Worm (Caenorhabditis elegans): Measurements from ENCODE around the gene F13D2.1.

F13D2.1 gene

DNA sequence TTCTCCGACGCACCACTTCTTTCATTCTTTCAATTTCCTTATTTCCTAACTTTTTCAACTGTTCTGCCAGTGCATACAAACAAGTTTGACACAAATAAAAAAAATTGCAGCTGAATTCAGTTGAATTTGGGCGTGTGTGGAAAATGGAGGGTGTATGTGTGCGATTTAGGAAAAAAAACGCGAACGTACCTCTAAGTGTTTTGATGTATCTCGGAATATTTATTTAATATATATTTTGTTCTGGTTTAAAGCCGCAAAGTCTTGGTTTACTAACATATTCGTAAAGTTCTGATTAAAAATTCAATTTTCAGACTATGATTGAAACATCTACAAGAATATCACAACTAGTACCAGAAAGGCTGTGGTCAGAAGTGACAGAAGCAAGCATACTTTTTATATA lies 3.9 kb downstream of the F13D2.1 start, which contains the start of gene gnrr-7:
Gene gnrr-7, plus strand, starts transcription at position 301 of the 400 bp plus-strand sequence.
- TF ChIP-seq fkh-6 (tag; optimal IDR thresholded peaks at IDR 0.05) (no peak), ceh-48 (tag; optimal IDR thresholded peaks at IDR 0.05) (no peak), sox-4 (tag; optimal IDR thresholded peaks at IDR 0.05) (no peak), unc-55 (GFP tag; optimal IDR thresholded peaks at IDR 0.05) (no peak), mec-3 (tag; optimal IDR thresholded peaks at IDR 0.05; ENCODE audit: borderline replicate concordance) (no peak), lin-11 (tag; optimal IDR thresholded peaks at IDR 0.05) (no peak), pros-1 (tag; optimal IDR thresholded peaks at IDR 0.05) (no peak), T23F11.4 (GFP tag; optimal IDR thresholded peaks at IDR 0.05) (no peak), pha-2 (tag; optimal IDR thresholded peaks at IDR 0.05) (no peak), syd-9 (tag; optimal IDR thresholded peaks at IDR 0.05) (no peak)

DNA sequence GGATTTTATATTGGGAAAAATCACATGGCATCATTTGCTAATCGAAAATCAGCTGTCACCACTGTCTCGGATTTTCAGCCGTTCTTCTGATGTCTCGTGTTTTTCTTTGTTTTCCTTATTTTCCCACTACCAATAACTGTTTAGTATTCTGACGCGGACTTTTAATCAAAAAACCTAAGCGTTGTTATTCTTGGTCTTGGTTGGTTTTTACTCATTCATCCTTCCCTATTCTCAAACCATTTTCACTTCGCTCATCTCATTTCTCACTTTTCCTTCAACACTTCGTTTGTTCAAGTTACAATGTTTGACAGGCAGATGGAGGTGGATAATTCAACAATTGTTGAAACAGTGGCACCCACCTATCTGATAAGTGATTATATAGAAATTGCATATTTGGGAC lies 10.8 kb downstream of the F13D2.1 start, which contains the start of gene gnrr-6:
Gene gnrr-6, plus strand, starts transcription at position 301 of the 400 bp plus-strand sequence.
- no peak for TF ChIP-seq elt-4 (tag; optimal IDR thresholded peaks at IDR 0.05)
- no peak for TF ChIP-seq lim-6 (tag; optimal IDR thresholded peaks at IDR 0.05)
- no peak for TF ChIP-seq nhr-11 (tag; optimal IDR thresholded peaks at IDR 0.05)
- TF ChIP-seq sox-4 (tag; optimal IDR thresholded peaks at IDR 0.05), result no peak
- TF ChIP-seq fax-1 (tag; optimal IDR thresholded peaks at IDR 0.05), result no peak
- no peak for TF ChIP-seq F13H6.1 (tag; optimal IDR thresholded peaks at IDR 0.05)
- no peak for TF ChIP-seq ceh-34 (tag; optimal IDR thresholded peaks at IDR 0.05)
- TF ChIP-seq dmd-4 (tag; optimal IDR thresholded peaks at IDR 0.05; ENCODE audit: borderline replicate concordance), result no peak
- TF ChIP-seq hlh-8 (tag; optimal IDR thresholded peaks at IDR 0.05), result no peak
- no peak for TF ChIP-seq fkh-10 (GFP tag; optimal IDR thresholded peaks at IDR 0.05)
- no peak for TF ChIP-seq ahr-1 (tag; optimal IDR thresholded peaks at IDR 0.05)
- TF ChIP-seq tbx-2 (tag; optimal IDR thresholded peaks at IDR 0.05), result no peak
- no peak for TF ChIP-seq pat-9 (tag; optimal IDR thresholded peaks at IDR 0.05)
- TF ChIP-seq zip-5 (tag; optimal IDR thresholded peaks at IDR 0.05), result no peak
- TF ChIP-seq ama-1 (optimal IDR thresholded peaks at IDR 0.05), result no peak
- TF ChIP-seq K09A11.1 (tag; optimal IDR thresholded peaks at IDR 0.05; ENCODE audit: insufficient read depth), result no peak

DNA sequence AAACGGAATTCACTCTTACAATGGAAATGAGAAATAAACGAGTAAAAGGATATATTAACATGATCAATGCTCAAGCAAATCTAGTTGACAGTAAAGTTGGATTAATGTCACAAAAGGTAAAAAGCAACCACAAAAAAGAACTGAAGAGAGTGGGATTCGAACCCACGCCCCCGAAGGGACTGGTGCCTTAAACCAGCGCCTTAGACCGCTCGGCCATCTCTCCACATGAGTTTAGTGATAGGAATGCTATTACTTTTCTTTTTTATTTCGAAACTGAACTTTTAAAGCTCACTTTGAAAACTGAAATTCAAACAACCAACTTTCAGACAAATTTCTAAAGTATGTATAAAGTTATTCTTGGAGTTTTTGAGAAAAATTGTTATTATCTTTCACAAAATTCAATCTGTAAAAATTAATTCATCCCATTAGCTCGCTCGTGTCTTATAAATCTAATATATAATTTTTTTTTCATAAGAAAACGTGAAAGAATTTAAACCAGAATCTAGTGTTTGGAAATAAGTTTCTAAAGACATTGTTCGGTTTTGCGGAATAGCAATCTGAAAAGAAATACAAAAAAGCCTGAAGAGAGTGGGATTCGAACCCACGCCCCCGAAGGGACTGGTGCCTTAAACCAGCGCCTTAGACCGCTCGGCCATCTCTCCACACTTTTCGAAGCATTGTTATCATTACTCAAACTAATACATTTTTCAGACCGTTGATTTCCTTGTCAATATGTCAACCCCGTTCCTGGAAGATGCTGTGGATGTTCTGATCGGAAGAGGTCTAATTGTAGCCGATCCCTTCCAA lies 26.4 kb downstream of the F13D2.1 start:
- no peak for TF ChIP-seq ceh-9 (tag; optimal IDR thresholded peaks at IDR 0.05)
- no peak for TF ChIP-seq tbx-2 (tag; optimal IDR thresholded peaks at IDR 0.05)
- no peak for TF ChIP-seq ceh-2 (tag; optimal IDR thresholded peaks at IDR 0.05)
- no peak for TF ChIP-seq pha-4 (tag; optimal IDR thresholded peaks at IDR 0.05)
- TF ChIP-seq K02D7.2 (tag; optimal IDR thresholded peaks at IDR 0.05), result no peak
- TF ChIP-seq odd-2 (tag; optimal IDR thresholded peaks at IDR 0.05), result no peak
- TF ChIP-seq ceh-48 (tag; optimal IDR thresholded peaks at IDR 0.05), result no peak
- no peak for TF ChIP-seq zip-5 (tag; optimal IDR thresholded peaks at IDR 0.05)
- TF ChIP-seq ceh-22 (tag; optimal IDR thresholded peaks at IDR 0.05), result no peak
- no peak for TF ChIP-seq ceh-45 (GFP tag; IDR thresholded peaks at IDR 0.05)
- TF ChIP-seq gmeb-2 (tag; optimal IDR thresholded peaks at IDR 0.05), result no peak
- no peak for TF ChIP-seq pha-2 (tag; optimal IDR thresholded peaks at IDR 0.05)
- no peak for TF ChIP-seq hlh-13 (GFP tag; optimal IDR thresholded peaks at IDR 0.05)
- no peak for TF ChIP-seq ahr-1 (tag; optimal IDR thresholded peaks at IDR 0.05)
- no peak for TF ChIP-seq pax-1 (tag; optimal IDR thresholded peaks at IDR 0.05)
- TF ChIP-seq eyg-1 (tag; optimal IDR thresholded peaks at IDR 0.05), result no peak

DNA sequence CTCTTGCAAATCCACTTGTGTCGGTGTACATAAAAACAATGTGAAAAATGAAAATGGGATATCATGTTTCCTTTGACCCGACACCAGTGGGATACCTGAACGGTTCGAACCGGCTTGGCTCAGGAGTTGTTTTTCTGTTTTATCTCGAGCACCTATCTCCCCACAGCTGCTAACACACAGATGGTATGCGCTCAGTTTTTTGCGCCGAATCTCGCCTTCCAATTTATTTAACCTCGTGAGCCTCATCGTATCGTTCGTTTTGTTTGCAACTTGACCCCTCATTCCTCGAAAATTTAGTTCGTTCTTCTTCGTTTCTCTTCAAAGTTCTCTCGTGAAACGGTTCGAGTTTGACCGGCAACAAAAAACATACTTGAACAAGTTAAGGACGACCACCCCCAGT lies 28.9 kb downstream of the F13D2.1 start, which contains the start of gene C05C9.1:
Gene C05C9.1, plus strand, starts transcription at position 301 of the 400 bp plus-strand sequence.
- TF ChIP-seq ref-2 (tag; optimal IDR thresholded peaks at IDR 0.05) (no peak), elt-2 (tag; optimal IDR thresholded peaks at IDR 0.05) (no peak), ceh-24 (tag; optimal IDR thresholded peaks at IDR 0.05) (no peak), T23F11.4 (GFP tag; optimal IDR thresholded peaks at IDR 0.05) (no peak)

Measured in whole organism, late embryonic.